Worm (Caenorhabditis elegans) whole organism, early embryonic: Measurements from ENCODE around the gene F42A8.1.

Source experiments
- B0310.2 ChIP-seq: sonication (generic microtip); optimal IDR thresholded peaks from 2 replicates; lab custom pipeline; 2016; ENCODE audit warnings: mild to moderate bottlenecking, missing genetic modification characterization, missing compliant biosample characterization
- flt-1 ChIP-seq: fragments of 200-800 bp; sonication (Bioruptor generic); IDR thresholded peaks from 2 replicates; pipeline ENCODE4 v1.3.6; 2022; ENCODE audit warnings: missing genetic modification characterization, missing compliant biosample characterization

DNA sequence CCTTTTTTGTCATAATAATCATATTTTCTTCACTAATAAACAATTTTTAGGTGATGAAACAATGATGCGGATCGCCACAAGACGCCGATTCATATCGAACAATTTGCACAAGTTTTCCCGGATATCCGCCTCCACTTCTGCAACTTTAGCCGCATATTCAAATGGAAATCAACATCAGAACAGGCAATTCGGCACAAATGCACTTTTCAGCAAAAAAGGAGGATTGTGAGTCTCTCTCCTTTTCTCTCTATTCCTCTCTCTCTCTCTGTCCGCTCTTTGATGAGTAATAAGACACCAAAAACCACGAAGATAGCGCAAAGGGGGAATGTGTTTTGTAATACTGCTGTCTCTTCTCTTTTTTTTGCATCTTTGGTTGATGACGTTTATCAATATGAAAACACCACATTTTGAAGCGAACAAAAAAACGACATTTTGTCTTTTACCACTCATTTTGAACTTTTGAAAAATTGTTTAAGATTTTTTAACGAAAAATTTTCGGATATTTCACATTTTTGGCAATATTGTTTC, 21.5 kb downstream of the F42A8.1 start, which contains the start of gene eat-3:
- no peak for TF ChIP-seq flt-1
- TF ChIP-seq B0310.2: no peak
